Worm (Caenorhabditis elegans) whole organism, early embryonic: ENCODE data around the gene gpcp-1.
A peak's percentile ranks its signal among the peaks of the same experiment; 100 is the strongest.

Experiments
- B0310.2 ChIP-seq: sonication (generic microtip); optimal IDR thresholded peaks from 2 replicates; lab custom pipeline; 2016; ENCODE audit warnings: mild to moderate bottlenecking, missing genetic modification characterization, missing compliant biosample characterization
- F13C5.2 ChIP-seq: sonication (generic microtip); optimal IDR thresholded peaks from 2 replicates; lab custom pipeline; 2017; ENCODE audit warnings: mild to moderate bottlenecking, missing genetic modification characterization, inconsistent platforms, missing compliant biosample characterization
- aly-1 ChIP-seq: sonication (generic microtip); optimal IDR thresholded peaks from 2 replicates; lab custom pipeline; 2016; ENCODE audit warnings: missing genetic modification characterization, missing compliant biosample characterization
- ama-1 ChIP-seq: fragments of 150-350 bp; optimal IDR thresholded peaks from 2 replicates; lab custom pipeline; 2014
- ceh-13 ChIP-seq: fragments of 200-800 bp; sonication (Bioruptor generic); optimal IDR thresholded peaks from 2 replicates; lab custom pipeline; 2018; ENCODE audit warnings: mild to moderate bottlenecking, missing genetic modification characterization, missing compliant biosample characterization
- ceh-36 ChIP-seq: sonication (generic microtip); optimal IDR thresholded peaks from 2 replicates; lab custom pipeline; 2016; ENCODE audit warnings: missing genetic modification characterization, inconsistent platforms, missing compliant biosample characterization
- ets-7 ChIP-seq: sonication (generic microtip); optimal IDR thresholded peaks from 2 replicates; lab custom pipeline; 2016; ENCODE audit warnings: missing genotype, missing genetic modification characterization, missing compliant biosample characterization
- flt-1 ChIP-seq: fragments of 200-800 bp; sonication (Bioruptor generic); IDR thresholded peaks from 2 replicates; pipeline ENCODE4 v1.3.6; 2022; ENCODE audit warnings: missing genetic modification characterization, missing compliant biosample characterization
- hmbx-1 ChIP-seq: sonication (generic microtip); optimal IDR thresholded peaks from 2 replicates; lab custom pipeline; 2016; ENCODE audit warnings: mild to moderate bottlenecking, missing genetic modification characterization, missing compliant biosample characterization
- hmg-4 ChIP-seq: fragments of 200-800 bp; sonication (Bioruptor generic); optimal IDR thresholded peaks from 2 replicates; lab custom pipeline; 2018; ENCODE audit warnings: mild to moderate bottlenecking, missing genetic modification characterization, missing compliant biosample characterization
- hnd-1 ChIP-seq: sonication (generic microtip); optimal IDR thresholded peaks from 2 replicates; lab custom pipeline; 2016; ENCODE audit warnings: missing genetic modification characterization, missing compliant biosample characterization
- pes-1 ChIP-seq: fragments of 200-800 bp; sonication (Bioruptor generic); IDR thresholded peaks from 2 replicates; pipeline ENCODE4 v1.3.6; 2022; ENCODE audit warnings: missing genetic modification reagents, missing genetic modification characterization, missing compliant biosample characterization
- scrt-1 ChIP-seq: fragments of 200-800 bp; sonication (Bioruptor generic); IDR thresholded peaks from 2 replicates; pipeline ENCODE4 v1.3.6; 2022; ENCODE audit warnings: missing genetic modification characterization, missing compliant biosample characterization
- sea-1 ChIP-seq: fragments of 200-800 bp; sonication (Bioruptor generic); conservative IDR thresholded peaks from 2 replicates; pipeline ENCODE4 v1.3.6; 2022; ENCODE audit warnings: missing genetic modification characterization, missing compliant biosample characterization
- tbx-11 ChIP-seq: fragments of 200-800 bp; sonication (Bioruptor generic); IDR thresholded peaks from 2 replicates; pipeline ENCODE4 v1.3.6; 2022; ENCODE audit warnings: missing genetic modification characterization, missing compliant biosample characterization
- tbx-37 ChIP-seq: fragments of 200-800 bp; sonication (Bioruptor generic); conservative IDR thresholded peaks from 2 replicates; pipeline ENCODE4 v1.3.6; 2022; ENCODE audit warnings: missing genetic modification reagents, missing genetic modification characterization, missing compliant biosample characterization
- tra-4 ChIP-seq: sonication (generic microtip); optimal IDR thresholded peaks from 2 replicates; lab custom pipeline; 2017; ENCODE audit warnings: missing genetic modification characterization, missing compliant biosample characterization

The gpcp-1 gene

DNA sequence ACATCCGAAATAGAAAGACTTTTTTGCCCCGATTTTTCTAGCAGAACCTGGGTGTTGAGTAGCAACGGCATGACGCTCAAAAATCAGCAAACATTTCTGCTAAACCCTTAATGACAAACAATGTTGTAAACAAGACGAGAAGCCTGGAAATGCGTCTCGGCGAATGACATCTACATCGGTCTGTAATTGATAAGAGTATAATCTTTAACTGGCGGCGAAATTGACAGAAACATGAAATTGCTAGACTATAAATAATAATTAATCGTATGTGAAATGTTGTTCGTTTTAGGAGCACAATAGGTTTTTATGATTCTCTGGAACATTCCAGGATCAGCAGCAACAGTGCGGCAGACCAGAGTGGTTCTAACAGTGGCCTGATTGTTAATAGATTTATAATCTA lies 31.3 kb upstream of the gpcp-1 start:
- TF ChIP-seq pes-1 (GFP tag; lab: Robert Waterston, UW) (no peak), hmg-4 (GFP tag; lab: Kevin White, UChicago) (no peak), tbx-37 (GFP tag; lab: Robert Waterston, UW) (no peak), flt-1 (GFP tag; lab: Robert Waterston, UW) (no peak)

DNA sequence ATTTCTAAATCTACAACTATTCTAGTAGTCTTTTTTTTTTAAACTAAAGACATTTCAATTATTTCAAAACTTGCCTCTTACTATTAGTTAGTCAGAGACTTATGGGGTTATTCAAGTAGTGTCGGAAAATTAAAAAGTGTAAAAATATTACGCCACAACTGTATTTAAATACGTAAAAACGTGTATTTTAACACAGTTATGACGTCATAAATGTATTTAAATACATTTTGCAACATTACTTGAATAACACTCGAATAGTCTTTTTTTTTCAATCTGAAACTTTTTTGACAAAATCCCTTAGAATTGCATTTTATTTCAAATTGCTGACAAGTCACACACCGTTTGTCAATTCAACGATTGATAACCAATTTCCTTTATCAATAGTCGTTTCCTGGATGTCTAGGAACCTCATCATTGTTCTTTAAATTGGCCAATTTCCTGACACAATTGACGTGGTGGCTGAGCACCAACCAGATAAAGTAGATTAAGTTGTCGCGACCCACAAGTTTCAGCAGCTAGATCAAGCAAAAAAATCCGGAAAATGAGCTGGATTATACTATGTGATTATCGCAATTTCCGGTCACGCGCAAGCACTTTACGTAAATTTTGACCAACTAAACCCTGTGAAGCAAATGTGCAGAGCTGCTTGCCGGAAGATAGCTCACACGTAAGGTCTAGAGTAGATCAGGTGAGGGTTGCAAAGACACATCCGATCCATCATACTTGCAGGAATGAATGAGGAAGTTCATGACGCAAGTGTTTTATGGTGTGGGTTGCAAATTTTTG lies 29.3 kb upstream of the gpcp-1 start:
- TF ChIP-seq scrt-1 (GFP tag; lab: Robert Waterston, UW) (no peak), ceh-13 (GFP tag; lab: Kevin White, UChicago) (no peak), ets-7 (tag; lab: Kevin White, UChicago) (no peak), aly-1 (no peak), hmg-4 (GFP tag; lab: Kevin White, UChicago) (no peak), ama-1 (lab: Kevin White, UChicago) (no peak), tbx-37 (GFP tag; lab: Robert Waterston, UW) (no peak), ceh-36 (tag; lab: Kevin White, UChicago) (no peak), F13C5.2 (tag; lab: Kevin White, UChicago) (no peak), pes-1 (GFP tag; lab: Robert Waterston, UW) (no peak), B0310.2 (no peak), tbx-11 (no peak), hnd-1 (no peak)

DNA sequence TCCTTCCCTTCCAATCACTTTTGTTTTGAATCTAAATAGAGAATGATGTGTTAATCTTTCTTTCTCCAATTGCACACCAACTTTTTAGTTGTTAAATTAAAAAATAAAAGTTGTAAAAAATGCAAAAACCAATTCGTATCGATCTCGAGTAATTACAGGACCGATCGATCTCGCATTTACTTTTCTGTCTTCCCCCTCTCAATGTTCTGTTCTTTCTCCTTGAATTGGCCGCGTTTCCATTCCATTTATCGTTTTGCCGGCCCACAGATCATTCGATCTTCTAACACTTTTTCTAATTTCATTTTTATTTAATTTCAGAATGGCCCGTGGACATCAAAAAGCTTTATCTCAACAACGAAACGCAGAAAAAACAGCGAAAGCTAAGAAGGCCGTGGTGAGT lies 24.8 kb upstream of the gpcp-1 start, which contains the start of gene K10B3.1:
K10B3.1 (plus strand) TSS at position 301 of the 400 bp plus-strand sequence.
- TF ChIP-seq sea-1 (GFP tag; lab: Robert Waterston, UW) (no peak), tbx-11 (no peak), ceh-13 (GFP tag; lab: Kevin White, UChicago) (no peak), aly-1 (no peak), B0310.2 (no peak), ets-7 (tag; lab: Kevin White, UChicago) (no peak), tra-4 (tag; lab: Kevin White, UChicago) (no peak), hmg-4 (GFP tag; lab: Kevin White, UChicago) (no peak), hmbx-1 (no peak), tbx-37 (GFP tag; lab: Robert Waterston, UW) (no peak), flt-1 (GFP tag; lab: Robert Waterston, UW) (no peak), hnd-1 (no peak), ceh-36 (tag; lab: Kevin White, UChicago) (no peak), scrt-1 (GFP tag; lab: Robert Waterston, UW) (no peak), F13C5.2 (tag; lab: Kevin White, UChicago) (no peak), ama-1 (lab: Kevin White, UChicago) (no peak)

DNA sequence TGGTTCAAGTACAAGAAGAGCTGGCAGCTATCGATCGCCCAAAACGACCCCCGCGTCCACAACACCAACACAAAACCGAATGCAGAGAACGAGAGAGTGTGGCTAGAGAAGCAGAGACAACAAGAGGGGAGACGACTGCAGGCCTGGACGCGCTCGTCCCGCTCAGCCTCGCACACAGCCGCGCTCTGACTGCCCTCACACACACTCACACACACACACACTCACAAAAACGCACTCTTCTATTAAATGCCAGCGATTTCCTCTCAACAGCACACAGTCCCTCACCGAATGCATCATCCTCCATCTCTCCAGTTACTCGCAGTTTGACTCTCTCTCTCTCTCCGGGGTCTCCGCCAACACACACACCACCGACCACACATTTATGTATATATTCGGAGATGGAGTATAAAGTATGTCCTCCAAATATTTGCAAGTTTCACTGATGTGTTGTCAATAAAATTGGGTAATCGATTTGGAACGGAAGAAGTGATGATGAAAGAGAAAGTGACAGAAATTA lies 17.3 kb upstream of the gpcp-1 start:
- peak; percentile 26 for TF ChIP-seq ets-7 (tag; lab: Kevin White, UChicago)
- TF ChIP-seq hmg-4 (GFP tag; lab: Kevin White, UChicago), result peak; percentile 96
- no peak; the same call in 1 of the 2 replicates for TF ChIP-seq tbx-37 (GFP tag; lab: Robert Waterston, UW)
- peak; percentile 32; the same call in 1 of the 2 replicates for TF ChIP-seq scrt-1 (GFP tag; lab: Robert Waterston, UW)
- no peak for TF ChIP-seq ceh-13 (GFP tag; lab: Kevin White, UChicago)
- no peak for TF ChIP-seq tra-4 (tag; lab: Kevin White, UChicago)
- TF ChIP-seq flt-1 (GFP tag; lab: Robert Waterston, UW), result no peak
- peak; percentile 59; the same call in 1 of the 2 replicates for TF ChIP-seq sea-1 (GFP tag; lab: Robert Waterston, UW)
- TF ChIP-seq hnd-1, result no peak
- TF ChIP-seq ceh-36 (tag; lab: Kevin White, UChicago), result no peak
- TF ChIP-seq tbx-11, result no peak
- peak; percentile 80 for TF ChIP-seq aly-1
- peak; percentile 90 for TF ChIP-seq F13C5.2 (tag; lab: Kevin White, UChicago)
- no peak for TF ChIP-seq hmbx-1
- TF ChIP-seq pes-1 (GFP tag; lab: Robert Waterston, UW), result 0 out of 2 replicates have a peak, but pooled peaks have one; percentile 21
- TF ChIP-seq B0310.2, result peak; percentile 62
- TF ChIP-seq ama-1 (lab: Kevin White, UChicago), result no peak

DNA sequence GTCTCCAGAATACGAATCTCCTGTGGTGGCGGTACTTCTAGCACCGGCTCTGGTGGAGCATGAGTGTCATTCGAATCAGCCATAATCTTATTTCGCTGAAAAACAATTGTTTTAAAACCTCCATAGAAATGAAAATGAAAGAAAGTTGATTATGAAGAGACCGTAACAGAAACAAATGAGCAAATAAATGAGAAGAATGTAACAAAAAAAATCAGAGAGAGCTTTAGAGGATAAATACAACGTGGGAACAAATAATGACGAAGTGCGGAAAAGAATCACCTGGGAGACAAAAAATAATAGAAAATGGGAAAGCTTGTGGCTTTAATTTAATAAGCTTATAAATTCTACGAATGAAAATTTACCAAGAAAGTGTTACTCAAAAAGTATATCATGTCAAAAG lies 16.6 kb upstream of the gpcp-1 start, which contains the start of gene spc-1:
spc-1 (minus strand) TSS at position 101 of the 400 bp plus-strand sequence.
- TF ChIP-seq scrt-1 (GFP tag; lab: Robert Waterston, UW) (no peak), pes-1 (GFP tag; lab: Robert Waterston, UW) (no peak), flt-1 (GFP tag; lab: Robert Waterston, UW) (no peak), hnd-1 (no peak), sea-1 (GFP tag; lab: Robert Waterston, UW) (no peak), tbx-37 (GFP tag; lab: Robert Waterston, UW) (no peak), ets-7 (tag; lab: Kevin White, UChicago) (no peak), hmbx-1 (no peak), hmg-4 (GFP tag; lab: Kevin White, UChicago) (no peak), tbx-11 (no peak), ceh-36 (tag; lab: Kevin White, UChicago) (no peak), ceh-13 (GFP tag; lab: Kevin White, UChicago) (no peak), ama-1 (lab: Kevin White, UChicago) (no peak), B0310.2 (no peak), aly-1 (no peak), tra-4 (tag; lab: Kevin White, UChicago) (no peak), F13C5.2 (tag; lab: Kevin White, UChicago) (no peak)

DNA sequence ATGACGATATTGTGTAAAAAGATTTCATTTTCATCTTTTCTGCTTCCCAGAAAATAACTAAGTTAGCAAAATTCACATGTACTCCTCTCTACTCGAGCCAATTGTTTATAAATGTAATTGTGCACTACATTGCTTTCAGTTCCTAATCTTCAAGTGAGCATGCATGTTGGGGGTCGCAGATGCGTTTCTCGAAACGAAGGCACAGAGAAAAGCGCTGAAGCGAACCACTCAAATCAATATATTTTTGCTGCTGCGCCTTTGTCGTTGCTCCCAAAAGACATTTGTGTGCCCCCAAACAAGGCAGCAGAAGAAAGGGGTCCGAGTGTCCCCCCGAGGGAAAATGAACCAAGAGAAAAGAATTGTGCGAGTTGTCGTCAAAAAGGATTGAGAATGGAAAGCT lies 15.8 kb upstream of the gpcp-1 start:
- TF ChIP-seq flt-1 (GFP tag; lab: Robert Waterston, UW) (no peak), aly-1 (no peak)

DNA sequence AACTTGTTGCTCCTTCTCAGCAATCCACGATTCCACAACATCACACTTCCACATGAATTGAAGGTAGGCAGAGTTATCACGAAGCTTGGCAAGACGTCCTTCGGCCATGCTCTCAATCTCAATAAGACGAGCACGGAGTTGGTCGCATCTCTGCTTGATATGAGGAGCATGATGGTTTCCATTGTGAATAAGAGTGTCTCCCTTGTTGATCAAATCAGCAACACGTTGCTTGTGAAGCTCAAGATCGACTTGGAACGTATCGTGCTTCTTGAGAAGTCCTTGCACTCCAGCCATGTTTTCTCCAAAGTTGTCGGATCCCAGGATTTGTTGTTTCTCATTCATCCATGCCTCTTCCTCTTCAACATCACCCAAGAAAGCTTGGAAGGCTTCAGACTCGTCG lies 9.2 kb upstream of the gpcp-1 start:
- TF ChIP-seq tbx-11 (no peak), hmg-4 (GFP tag; lab: Kevin White, UChicago) (no peak), B0310.2 (no peak), tra-4 (tag; lab: Kevin White, UChicago) (no peak)
